Worm (Caenorhabditis elegans) whole organism, L4 larva: ENCODE results near the gene dach-1.
A peak's percentile ranks its signal among the peaks of the same experiment; 100 is the strongest.

Source experiments
- F10B5.3 ChIP-seq: sonication (generic microtip); optimal IDR thresholded peaks from 2 replicates; lab custom pipeline; 2016; ENCODE audit warnings: mild to moderate bottlenecking, missing genetic modification characterization, missing compliant biosample characterization
- R02D3.7 ChIP-seq: fragments of 150-350 bp; sonication (generic microtip); optimal IDR thresholded peaks from 3 replicates; lab custom pipeline; 2014; ENCODE audit warnings: missing biosample characterization, missing genetic modification characterization
- Y48G9A.11 ChIP-seq: fragments of 200-800 bp; sonication (Bioruptor generic); IDR thresholded peaks from 2 replicates; pipeline ENCODE4 v1.3.6; 2022; ENCODE audit warnings: missing genetic modification reagents, missing genetic modification characterization, missing compliant biosample characterization
- aha-1 ChIP-seq: fragments of 150-350 bp; peaks from one replicate; lab custom pipeline; 2014; ENCODE audit warnings: missing biosample characterization, missing genetic modification characterization
- dmd-9 ChIP-seq: fragments of 200-800 bp; sonication (Bioruptor generic); IDR thresholded peaks from 2 replicates; pipeline ENCODE4 v1.3.6; 2022; ENCODE audit warnings: missing genetic modification reagents, missing genetic modification characterization, missing compliant biosample characterization
- fos-1 ChIP-seq: fragments of 150-350 bp; optimal IDR thresholded peaks from 2 replicates; lab custom pipeline; 2014; ENCODE audit warnings: missing biosample characterization, missing genetic modification characterization
- hmg-1.1 ChIP-seq: fragments of 200-800 bp; sonication (Bioruptor generic); IDR thresholded peaks from 2 replicates; pipeline ENCODE4 v1.3.6; 2022; ENCODE audit warnings: missing genetic modification reagents, missing genetic modification characterization, missing compliant biosample characterization
- jun-1 ChIP-seq: fragments of 150-350 bp; optimal IDR thresholded peaks from 2 replicates; lab custom pipeline; 2014; ENCODE audit warnings: missing biosample characterization, missing genetic modification reagents, missing genetic modification characterization
- lin-13 ChIP-seq: fragments of 150-350 bp; optimal IDR thresholded peaks from 2 replicates; lab custom pipeline; 2014; ENCODE audit warnings: missing biosample characterization, missing genetic modification reagents, missing genetic modification characterization
- nhr-11 ChIP-seq: fragments of 150-350 bp; optimal IDR thresholded peaks from 2 replicates; lab custom pipeline; 2014; ENCODE audit warnings: missing biosample characterization, missing genetic modification characterization
- nhr-237 ChIP-seq: sonication (generic microtip); optimal IDR thresholded peaks from 2 replicates; lab custom pipeline; 2017; ENCODE audit warnings: missing biosample characterization, missing genetic modification characterization
- unc-39 ChIP-seq: sonication (generic microtip); optimal IDR thresholded peaks from 2 replicates; lab custom pipeline; 2017; ENCODE audit warnings: missing biosample characterization, missing genetic modification characterization
- zag-1 ChIP-seq: fragments of 150-350 bp; optimal IDR thresholded peaks from 2 replicates; lab custom pipeline; 2014; ENCODE audit warnings: missing biosample characterization, missing genetic modification characterization

DNA sequence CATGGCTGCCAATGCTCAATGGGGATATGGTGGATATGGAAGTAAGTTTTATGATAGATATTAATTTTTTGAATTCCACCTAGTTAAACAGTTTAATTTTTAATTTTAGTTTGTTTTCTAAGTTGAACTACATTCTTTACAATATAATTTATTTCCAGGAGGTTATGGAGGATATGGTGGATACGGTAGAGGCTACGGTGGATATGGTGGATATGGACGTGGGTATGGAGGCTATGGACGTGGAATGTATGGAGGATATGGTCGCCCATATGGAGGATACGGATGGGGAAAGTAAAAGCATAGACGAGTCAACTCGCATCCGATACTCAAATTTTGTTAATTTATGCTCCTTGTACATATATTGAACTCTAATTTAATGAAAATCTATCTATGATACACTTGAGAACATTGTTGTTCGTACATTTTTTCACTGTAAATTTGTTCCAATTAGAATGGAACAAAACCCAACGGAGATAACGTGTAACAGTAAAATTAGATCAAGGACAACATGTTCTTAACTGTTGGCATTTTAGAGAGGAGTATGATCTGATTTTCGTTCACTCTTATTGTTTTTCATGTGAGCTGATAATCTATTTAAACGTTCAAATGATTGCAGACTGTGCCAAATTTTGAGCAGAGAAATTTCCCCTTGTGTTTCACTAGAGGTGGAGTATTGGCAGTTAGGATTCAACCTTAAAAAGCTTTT lies 30.6 kb downstream of the dach-1 start:
- no peak for TF ChIP-seq lin-13 (GFP tag; lab: Kevin White, UChicago)
- TF ChIP-seq aha-1 = peak; percentile 98
- TF ChIP-seq Y48G9A.11 (GFP tag; lab: Robert Waterston, UW) = no peak
- no peak for TF ChIP-seq unc-39 (tag; lab: Kevin White, UChicago)
- no peak for TF ChIP-seq zag-1 (tag; lab: Kevin White, UChicago)
- TF ChIP-seq dmd-9 (GFP tag; lab: Robert Waterston, UW) = no peak
- no peak for TF ChIP-seq nhr-11 (tag; lab: Kevin White, UChicago)
- TF ChIP-seq R02D3.7 = no peak
- no peak for TF ChIP-seq jun-1 (tag; lab: Kevin White, UChicago)
- TF ChIP-seq hmg-1.1 (GFP tag; lab: Robert Waterston, UW) = no peak
- TF ChIP-seq nhr-237 (tag; lab: Kevin White, UChicago) = no peak
- no peak for TF ChIP-seq F10B5.3
- no peak for TF ChIP-seq fos-1 (tag; lab: Kevin White, UChicago)
